Worm (Caenorhabditis elegans) whole organism, young adult: ENCODE data around the gene T22F3.12.
A peak's percentile ranks its signal among the peaks of the same experiment; 100 is the strongest.

Experiments used
- B0019.2 ChIP-seq: fragments of 200-800 bp; sonication (Bioruptor generic); conservative IDR thresholded peaks from 2 replicates; pipeline ENCODE4 v1.3.6; 2022; ENCODE audit warnings: missing genetic modification reagents, missing genetic modification characterization, missing compliant biosample characterization
- B0336.3 ChIP-seq: fragments of 200-800 bp; sonication (Bioruptor generic); IDR thresholded peaks from 2 replicates; pipeline ENCODE4 v1.3.6; 2022; ENCODE audit warnings: missing genetic modification characterization, missing compliant biosample characterization
- F23B12.7 ChIP-seq: sonication (generic microtip); optimal IDR thresholded peaks from 2 replicates; lab custom pipeline; 2017; ENCODE audit warnings: missing genetic modification characterization, mild to moderate bottlenecking, missing compliant biosample characterization, antibody characterized with exemption, moderate library complexity; ENCODE audit not compliant: insufficient read depth
- K11D2.4 ChIP-seq: fragments of 200-800 bp; sonication (Bioruptor generic); IDR thresholded peaks from 2 replicates; pipeline ENCODE4 v1.3.6; 2022; ENCODE audit warnings: missing genetic modification reagents, missing genetic modification characterization, missing compliant biosample characterization
- T07F8.4 ChIP-seq: sonication (generic microtip); optimal IDR thresholded peaks from 2 replicates; lab custom pipeline; 2016; ENCODE audit warnings: mild to moderate bottlenecking, missing genetic modification characterization, moderate library complexity, missing compliant biosample characterization
- T26A5.8 ChIP-seq: sonication (generic microtip); optimal IDR thresholded peaks from 2 replicates; lab custom pipeline; 2016; ENCODE audit warnings: missing genetic modification characterization, missing compliant biosample characterization
- ama-1 ChIP-seq, 3 experiments: fragments of 150-350 bp in 1 of 3; sonication (generic microtip) in 2 of 3; optimal IDR thresholded peaks; 2 replicates each; lab custom pipeline; 2014 to 2018; ENCODE audit warnings: missing biosample characterization in 2 of 3, missing genetic modification characterization in 2 of 3, missing genetic modification reagents in 2 of 3
- attf-6 ChIP-seq: fragments of 200-800 bp; sonication (Bioruptor generic); IDR thresholded peaks from 2 replicates; pipeline ENCODE4 v1.3.6; 2022; ENCODE audit warnings: missing genetic modification reagents, missing genetic modification characterization, missing compliant biosample characterization
- ccch-3 ChIP-seq: fragments of 200-800 bp; sonication (Bioruptor generic); optimal IDR thresholded peaks from 2 replicates; lab custom pipeline; 2018; ENCODE audit warnings: mild to moderate bottlenecking, missing genetic modification characterization, missing compliant biosample characterization
- chd-7 ChIP-seq: sonication (generic microtip); optimal IDR thresholded peaks from 2 replicates; lab custom pipeline; 2016; ENCODE audit warnings: mild to moderate bottlenecking, missing genetic modification characterization, moderate library complexity, missing compliant biosample characterization
- dox-1 ChIP-seq: fragments of 200-800 bp; sonication (Bioruptor generic); IDR thresholded peaks from 2 replicates; pipeline ENCODE4 v1.3.6; 2022; ENCODE audit warnings: missing genetic modification reagents, missing genetic modification characterization, missing compliant biosample characterization
- dpff-1 ChIP-seq: sonication (generic microtip); optimal IDR thresholded peaks from 2 replicates; lab custom pipeline; 2017; ENCODE audit warnings: mild to moderate bottlenecking, missing genetic modification characterization, missing compliant biosample characterization
- dpl-1 ChIP-seq: fragments of 150-350 bp; optimal IDR thresholded peaks from 2 replicates; lab custom pipeline; 2014; ENCODE audit warnings: missing biosample characterization, missing genetic modification reagents, missing genetic modification characterization
- egrh-3 ChIP-seq: fragments of 200-800 bp; sonication (Bioruptor generic); IDR thresholded peaks from 2 replicates; pipeline ENCODE4 v1.3.6; 2022; ENCODE audit warnings: missing genetic modification reagents, missing genetic modification characterization, missing compliant biosample characterization
- fkh-3 ChIP-seq: sonication (generic microtip); optimal IDR thresholded peaks from 2 replicates; lab custom pipeline; 2016; ENCODE audit warnings: mild to moderate bottlenecking, missing genetic modification characterization, missing compliant biosample characterization
- gei-17 ChIP-seq: fragments of 200-800 bp; sonication (Bioruptor generic); optimal IDR thresholded peaks from 2 replicates; lab custom pipeline; 2018; ENCODE audit warnings: mild to moderate bottlenecking, missing genetic modification characterization, missing compliant biosample characterization
- hlh-12 ChIP-seq: sonication (generic microtip); optimal IDR thresholded peaks from 2 replicates; lab custom pipeline; 2016; ENCODE audit warnings: missing genetic modification characterization, missing compliant biosample characterization
- hmg-1.2 ChIP-seq: fragments of 200-800 bp; sonication (Bioruptor generic); IDR thresholded peaks from 2 replicates; pipeline ENCODE4 v1.3.6; 2022; ENCODE audit warnings: missing genetic modification reagents, missing genetic modification characterization, missing compliant biosample characterization
- hmg-20 ChIP-seq: fragments of 200-800 bp; sonication (Bioruptor generic); IDR thresholded peaks from 2 replicates; pipeline ENCODE4 v1.3.6; 2022; ENCODE audit warnings: missing genetic modification reagents, missing genetic modification characterization, missing compliant biosample characterization
- hsf-1 ChIP-seq: fragments of 200-800 bp; sonication (Bioruptor generic); IDR thresholded peaks from 2 replicates; pipeline ENCODE4 v1.3.6; 2022; ENCODE audit warnings: missing genetic modification reagents, missing genetic modification characterization, missing compliant biosample characterization
- let-526 ChIP-seq: fragments of 200-800 bp; sonication (Bioruptor generic); IDR thresholded peaks from 2 replicates; pipeline ENCODE4 v1.3.6; 2022; ENCODE audit warnings: missing genetic modification reagents, missing genetic modification characterization, missing compliant biosample characterization
- madf-8 ChIP-seq: fragments of 200-800 bp; sonication (Bioruptor generic); conservative IDR thresholded peaks from 2 replicates; pipeline ENCODE4 v1.3.6; 2022; ENCODE audit warnings: missing genetic modification reagents, missing genetic modification characterization, missing compliant biosample characterization
- mes-4 ChIP-seq: sonication (generic microtip); optimal IDR thresholded peaks from 2 replicates; lab custom pipeline; 2016; ENCODE audit warnings: missing genotype, missing genetic modification characterization, missing compliant biosample characterization
- nfya-2 ChIP-seq: fragments of 200-800 bp; sonication (Bioruptor generic); IDR thresholded peaks from 2 replicates; pipeline ENCODE4 v1.3.6; 2022; ENCODE audit warnings: missing genetic modification reagents, missing genetic modification characterization, missing compliant biosample characterization
- nhr-179 ChIP-seq: sonication (generic microtip); optimal IDR thresholded peaks from 2 replicates; lab custom pipeline; 2016; ENCODE audit warnings: mild to moderate bottlenecking, missing genetic modification characterization, missing compliant biosample characterization
- nhr-80 ChIP-seq: sonication (generic microtip); optimal IDR thresholded peaks from 2 replicates; lab custom pipeline; 2016; ENCODE audit warnings: missing genetic modification characterization, missing compliant biosample characterization
- sdz-38 ChIP-seq: sonication (generic microtip); optimal IDR thresholded peaks from 2 replicates; lab custom pipeline; 2016; ENCODE audit warnings: missing genotype, missing genetic modification characterization, missing compliant biosample characterization
- snpc-3.4 ChIP-seq: sonication (generic microtip); optimal IDR thresholded peaks from 2 replicates; lab custom pipeline; 2017; ENCODE audit warnings: missing genetic modification characterization, mild to moderate bottlenecking, missing compliant biosample characterization, antibody characterized with exemption, moderate library complexity, missing genotype, missing genetic modification reagents
- somi-1 ChIP-seq: fragments of 200-800 bp; sonication (Bioruptor generic); optimal IDR thresholded peaks from 2 replicates; lab custom pipeline; 2018; ENCODE audit warnings: mild to moderate bottlenecking, missing genetic modification characterization, missing compliant biosample characterization
- sptf-2 ChIP-seq: fragments of 200-800 bp; sonication (Bioruptor generic); optimal IDR thresholded peaks from 2 replicates; lab custom pipeline; 2018; ENCODE audit warnings: mild to moderate bottlenecking, missing genetic modification characterization, missing compliant biosample characterization
- xnd-1 ChIP-seq: sonication (generic microtip); optimal IDR thresholded peaks from 2 replicates; lab custom pipeline; 2016; ENCODE audit warnings: missing genotype, missing genetic modification reagents, missing genetic modification characterization, missing compliant biosample characterization
- zfh-2 ChIP-seq: fragments of 200-800 bp; sonication (Bioruptor generic); conservative IDR thresholded peaks from 2 replicates; pipeline ENCODE4 v1.3.6; 2022; ENCODE audit warnings: missing genetic modification reagents, missing genetic modification characterization, missing compliant biosample characterization
- ztf-6 ChIP-seq: fragments of 200-800 bp; sonication (Bioruptor generic); IDR thresholded peaks from 2 replicates; pipeline ENCODE4 v1.3.6; 2022; ENCODE audit warnings: missing genetic modification reagents, missing genetic modification characterization, missing compliant biosample characterization

T22F3.12 gene

DNA sequence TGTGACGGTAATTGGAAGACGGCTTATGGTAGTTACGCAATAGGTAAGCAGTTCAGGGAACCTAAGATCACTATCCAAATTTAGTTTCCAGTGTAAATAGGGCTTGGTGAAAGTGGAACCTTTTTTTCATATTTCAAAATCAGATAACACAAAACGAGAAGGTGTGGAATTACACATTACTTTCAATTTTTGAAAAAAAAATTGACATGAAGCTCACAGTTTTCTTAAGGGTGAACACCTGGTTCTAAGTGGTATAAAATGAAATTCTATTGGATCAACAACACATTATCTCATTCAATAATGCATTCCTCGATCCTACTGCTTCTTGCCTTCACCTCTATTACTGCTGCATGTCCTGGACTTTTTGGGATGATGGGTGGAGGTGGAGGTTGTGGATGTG, 36.0 kb downstream of the T22F3.12 start, which contains the start of gene grl-30:
grl-30 (plus strand) TSS at position 301 of the 400 bp plus-strand sequence.
- TF ChIP-seq B0019.2 (GFP tag; lab: Robert Waterston, UW) = no peak
- TF ChIP-seq nhr-179 = no peak
- TF ChIP-seq attf-6 (GFP tag; lab: Robert Waterston, UW) = no peak
- no peak for TF ChIP-seq snpc-3.4 (tag; lab: Kevin White, UChicago)
- TF ChIP-seq, all 124 proteins: peak for 0

DNA sequence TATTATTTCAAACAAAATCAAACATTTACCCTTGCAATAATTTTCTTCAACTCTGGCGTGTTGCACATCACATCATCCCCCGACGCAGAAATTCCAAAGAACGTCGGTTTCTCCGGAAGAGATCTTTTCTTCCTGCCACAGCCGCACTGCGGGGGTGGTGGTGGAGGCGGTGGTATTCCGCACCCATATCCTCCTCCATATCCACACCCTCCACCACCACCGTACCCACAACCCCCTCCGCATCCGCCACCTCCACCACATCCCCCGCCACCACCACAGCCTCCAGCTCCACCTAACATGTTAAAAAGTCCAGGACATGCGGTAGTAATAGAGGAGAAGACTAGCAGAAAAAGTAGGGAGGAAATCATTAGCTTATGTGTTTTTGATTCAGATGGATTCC, 37.1 kb downstream of the T22F3.12 start, which contains the start of gene grl-29:
grl-29 (minus strand) TSS at position 368 of the 400 bp plus-strand sequence.
- peak; percentile 74; the same call in 1 of the 2 replicates for TF ChIP-seq egrh-3
- no peak for TF ChIP-seq let-526 (GFP tag; lab: Robert Waterston, UW)
- TF ChIP-seq zfh-2 = peak; percentile 85
- no peak for TF ChIP-seq xnd-1 (tag; lab: Kevin White, UChicago)
- TF ChIP-seq nfya-2 (GFP tag; lab: Robert Waterston, UW) = no peak
- no peak for TF ChIP-seq somi-1

DNA sequence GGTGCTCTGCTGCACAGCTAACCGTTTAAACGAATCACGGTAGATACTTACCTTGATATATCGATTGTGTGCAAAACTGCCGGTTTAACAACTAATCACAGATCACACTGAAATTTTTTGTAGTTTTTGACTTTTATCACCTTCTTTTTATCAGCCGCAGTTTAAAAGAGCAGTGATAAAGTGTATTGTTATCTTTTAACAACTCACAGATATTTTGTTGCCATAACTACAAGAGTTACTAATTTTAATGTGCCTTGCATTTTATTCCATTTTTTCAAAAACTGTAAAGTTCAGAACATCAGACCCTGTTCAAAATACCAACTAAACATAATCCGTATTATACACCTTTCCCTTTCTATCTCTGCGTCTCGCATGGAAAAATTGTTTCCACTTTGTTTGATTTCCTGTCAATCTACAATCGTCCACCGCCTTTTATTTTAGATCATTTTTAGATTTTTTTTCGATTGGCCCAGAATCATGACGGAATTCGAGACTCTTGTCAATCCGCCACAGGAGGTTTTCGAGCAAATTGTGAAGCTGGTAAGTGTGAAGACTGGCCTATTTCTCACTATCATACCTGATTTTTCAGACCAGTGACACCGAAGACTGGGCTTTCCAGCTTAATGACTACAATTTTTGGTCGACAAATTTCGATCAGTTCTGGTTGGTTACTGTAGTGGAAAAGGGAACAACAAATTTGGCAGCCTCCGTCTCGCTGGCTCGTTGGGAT, 39.1 kb downstream of the T22F3.12 start, which contains the start of gene T24A6.20:
T24A6.20 (plus strand) TSS at position 395 of the 730 bp plus-strand sequence.
- TF ChIP-seq nhr-80 (tag; lab: Kevin White, UChicago) (peak; percentile 56), dpl-1 (GFP tag; lab: Kevin White, UChicago) (no peak)

DNA sequence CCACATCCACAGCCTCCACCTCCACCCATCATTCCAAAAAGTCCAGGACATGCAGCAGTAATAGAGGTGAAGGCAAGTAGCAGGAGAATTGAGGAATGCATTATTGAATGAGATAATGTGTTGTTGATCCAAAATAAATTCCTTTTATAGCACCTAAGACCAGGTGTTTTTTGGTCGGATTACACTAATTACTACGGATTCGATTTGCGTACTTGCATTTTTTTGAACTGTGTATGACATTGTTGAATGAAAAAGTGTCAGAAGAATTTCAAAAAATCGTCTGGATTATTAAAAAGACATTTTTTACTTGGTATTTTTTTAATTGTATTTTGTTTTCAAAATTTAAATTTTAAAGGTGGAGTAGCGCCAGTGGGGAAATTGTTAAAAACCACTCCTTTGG, 40.2 kb downstream of the T22F3.12 start, which contains the start of gene grl-28:
grl-28 (minus strand) TSS at position 101 of the 400 bp plus-strand sequence.
- TF ChIP-seq ccch-3 (GFP tag; lab: Kevin White, UChicago) (no peak), hsf-1 (GFP tag; lab: Robert Waterston, UW) (no peak), nhr-80 (tag; lab: Kevin White, UChicago) (no peak), hlh-12 (tag; lab: Kevin White, UChicago) (no peak), gei-17 (no peak), T07F8.4 (tag; lab: Kevin White, UChicago) (no peak), sptf-2 (no peak), fkh-3 (tag; lab: Kevin White, UChicago) (no peak), F23B12.7 (tag; lab: Kevin White, UChicago) (no peak), chd-7 (tag; lab: Kevin White, UChicago) (no peak), T26A5.8 (tag; lab: Kevin White, UChicago) (no peak), dpff-1 (tag; lab: Kevin White, UChicago) (no peak), sdz-38 (no peak), ama-1 (optimal IDR thresholded peaks at IDR 0.05; lab: Kevin White, UChicago) (no peak), ama-1 (GFP tag; optimal IDR thresholded peaks at IDR 0.05; lab: Kevin White, UChicago) (no peak), nhr-179 (no peak), hmg-1.2 (no peak)

DNA sequence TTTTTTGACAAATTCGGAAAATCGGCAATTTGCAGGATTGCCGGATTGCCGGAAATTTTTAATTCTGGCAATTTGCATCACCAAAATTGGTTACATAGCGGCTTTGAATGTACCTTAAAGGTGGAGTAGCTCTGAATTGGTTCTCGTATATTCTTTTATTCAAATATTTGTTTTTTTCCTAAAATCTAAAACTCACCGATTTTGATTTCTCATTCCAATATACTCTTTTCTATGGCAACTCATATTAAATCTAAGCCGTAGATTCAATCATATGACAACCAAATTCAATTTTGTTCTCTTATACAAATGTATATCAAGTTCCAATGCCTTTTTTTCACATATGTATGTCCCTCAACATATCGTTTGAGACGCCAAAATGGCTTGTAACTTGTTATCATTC, 42.4 kb downstream of the T22F3.12 start, which contains the start of gene sri-21:
sri-21 (plus strand) TSS at position 301 of the 400 bp plus-strand sequence.
- TF ChIP-seq dox-1 (GFP tag; lab: Robert Waterston, UW) (no peak), madf-8 (no peak), T26A5.8 (tag; lab: Kevin White, UChicago) (no peak), K11D2.4 (no peak), zfh-2 (no peak), B0336.3 (no peak), mes-4 (tag; lab: Kevin White, UChicago) (no peak), hmg-20 (GFP tag; lab: Robert Waterston, UW) (no peak), dpff-1 (tag; lab: Kevin White, UChicago) (no peak), ztf-6 (GFP tag; lab: Robert Waterston, UW) (no peak)
